Worm (Caenorhabditis elegans) whole organism, L2 larva: ENCODE data around the gene C49F8.3.

Experiments
- R02D3.7 ChIP-seq: fragments of 150-350 bp; optimal IDR thresholded peaks from 2 replicates; lab custom pipeline; 2014; ENCODE audit warnings: missing biosample characterization, missing genetic modification characterization
- egl-27 ChIP-seq: sonication (generic microtip); optimal IDR thresholded peaks from 3 replicates; lab custom pipeline; 2017; ENCODE audit warnings: missing biosample characterization, missing genetic modification reagents, missing genetic modification characterization
- mbf-1 ChIP-seq: sonication (generic microtip); optimal IDR thresholded peaks from 2 replicates; lab custom pipeline; 2017; ENCODE audit warnings: missing biosample characterization, missing genetic modification characterization
- nhr-11 ChIP-seq: fragments of 150-350 bp; optimal IDR thresholded peaks from 2 replicates; lab custom pipeline; 2014; ENCODE audit warnings: missing biosample characterization, missing genetic modification characterization
- nhr-23 ChIP-seq: fragments of 150-350 bp; optimal IDR thresholded peaks from 2 replicates; lab custom pipeline; 2014; ENCODE audit warnings: missing biosample characterization, missing genetic modification reagents, missing genetic modification characterization
- nhr-25 ChIP-seq: fragments of 150-350 bp; sonication (generic microtip); optimal IDR thresholded peaks from 3 replicates; lab custom pipeline; 2014; ENCODE audit warnings: missing biosample characterization, missing genetic modification characterization
- unc-55 ChIP-seq: fragments of 150-350 bp; sonication (generic microtip); optimal IDR thresholded peaks from 3 replicates; lab custom pipeline; 2014; ENCODE audit warnings: missing biosample characterization, missing genetic modification reagents, missing genetic modification characterization
- ztf-4 ChIP-seq: fragments of 150-350 bp; optimal IDR thresholded peaks from 2 replicates; lab custom pipeline; 2014; ENCODE audit warnings: missing biosample characterization, missing genetic modification characterization

DNA sequence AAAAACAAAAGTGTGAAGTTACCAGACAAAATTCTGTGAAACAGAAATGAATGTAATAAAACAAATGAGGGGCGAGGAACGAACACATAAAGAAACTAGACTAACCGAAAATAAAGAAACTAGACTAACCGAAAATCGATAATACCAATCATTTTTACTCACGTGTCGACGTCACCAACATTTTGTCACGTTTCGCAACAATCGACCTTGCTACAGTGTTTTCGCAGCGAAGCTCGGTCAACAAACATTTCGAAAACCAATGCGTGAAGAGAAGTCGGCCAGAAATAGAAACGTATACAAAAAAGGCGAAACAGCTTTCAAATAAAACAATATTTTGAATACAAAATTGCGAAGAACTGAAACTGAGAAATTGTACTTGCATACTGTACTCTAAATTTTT is 20.4 kb downstream of the C49F8.3 start:
- no peak for TF ChIP-seq nhr-23 (tag; lab: Kevin White, UChicago)
- TF ChIP-seq unc-55 (GFP tag; lab: Kevin White, UChicago): no peak
- TF ChIP-seq egl-27 (tag; lab: Kevin White, UChicago): no peak
- no peak for TF ChIP-seq nhr-25
- TF ChIP-seq mbf-1 (tag; lab: Kevin White, UChicago): no peak
- no peak for TF ChIP-seq nhr-11
- no peak for TF ChIP-seq R02D3.7 (tag; lab: Kevin White, UChicago)
- TF ChIP-seq ztf-4 (tag; lab: Kevin White, UChicago): no peak
